Fruit fly (Drosophila melanogaster) whole organism, prepupa: Measurements from ENCODE around the gene CG18754.

Source experiments
- CG10669 ChIP-seq: fragments of 200-800 bp; sonication (Bioruptor generic); optimal IDR thresholded peaks from 3 replicates; lab custom pipeline; 2018; ENCODE audit warnings: missing biosample characterization, mild to moderate bottlenecking, missing genetic modification characterization, moderate library complexity
- CG11902 ChIP-seq: fragments of 200-800 bp; sonication (Bioruptor generic); optimal IDR thresholded peaks from 3 replicates; lab custom pipeline; 2016; ENCODE audit warnings: missing biosample characterization, missing genetic modification characterization
- CG15336 ChIP-seq: fragments of 200-800 bp; sonication (Bioruptor generic); IDR thresholded peaks from 2 replicates; pipeline ENCODE4 v1.3.6; 2022; ENCODE audit warnings: missing biosample characterization, missing genetic modification characterization
- CG1621 ChIP-seq: fragments of 200-800 bp; sonication (Bioruptor generic); optimal IDR thresholded peaks from 3 replicates; lab custom pipeline; 2018; ENCODE audit warnings: missing biosample characterization, mild to moderate bottlenecking, missing genetic modification characterization
- CG16779 ChIP-seq: fragments of 200-800 bp; sonication (Bioruptor generic); optimal IDR thresholded peaks from 3 replicates; lab custom pipeline; 2017; ENCODE audit warnings: missing biosample characterization, mild to moderate bottlenecking, missing genetic modification characterization
- CG3032 ChIP-seq: fragments of 200-800 bp; optimal IDR thresholded peaks from 2 replicates; lab custom pipeline; 2019; ENCODE audit warnings: missing biosample characterization, mild to moderate bottlenecking, missing genetic modification characterization, moderate library complexity
- CG31627 ChIP-seq: fragments of 200-800 bp; sonication (Bioruptor generic); optimal IDR thresholded peaks from 3 replicates; lab custom pipeline; 2016; ENCODE audit warnings: missing biosample characterization, missing genetic modification characterization
- CG32006 ChIP-seq: fragments of 200-800 bp; sonication (Bioruptor generic); optimal IDR thresholded peaks from 3 replicates; lab custom pipeline; 2017; ENCODE audit warnings: missing biosample characterization, mild to moderate bottlenecking, missing genetic modification characterization
- CG34406 ChIP-seq: fragments of 200-800 bp; sonication (Bioruptor generic); optimal IDR thresholded peaks from 3 replicates; lab custom pipeline; 2016; ENCODE audit warnings: missing biosample characterization, missing genetic modification characterization
- CG3919 ChIP-seq: fragments of 200-800 bp; sonication (Bioruptor generic); optimal IDR thresholded peaks from 3 replicates; lab custom pipeline; 2016; ENCODE audit warnings: missing biosample characterization, missing genetic modification characterization
- CG6163 ChIP-seq: fragments of 200-800 bp; sonication (Bioruptor generic); IDR thresholded peaks from 3 replicates; pipeline ENCODE4 v1.3.6; 2022; ENCODE audit warnings: missing biosample characterization, missing genetic modification characterization
- CG6276 ChIP-seq: fragments of 200-800 bp; sonication (Bioruptor generic); optimal IDR thresholded peaks from 2 replicates; lab custom pipeline; 2017; ENCODE audit warnings: missing biosample characterization, mild to moderate bottlenecking, missing genetic modification characterization
- CG6792 ChIP-seq: fragments of 200-800 bp; sonication (Bioruptor generic); optimal IDR thresholded peaks from 3 replicates; lab custom pipeline; 2016; ENCODE audit warnings: missing biosample characterization, missing genetic modification characterization
- CG6808 ChIP-seq: fragments of 200-800 bp; sonication (Bioruptor generic); optimal IDR thresholded peaks from 3 replicates; lab custom pipeline; 2017; ENCODE audit warnings: missing biosample characterization, missing genetic modification characterization, mild to moderate bottlenecking, moderate library complexity, missing genetic modification reagents
- CG6854 ChIP-seq: fragments of 200-800 bp; sonication (Bioruptor generic); optimal IDR thresholded peaks from 2 replicates; lab custom pipeline; 2017; ENCODE audit warnings: missing biosample characterization, mild to moderate bottlenecking, missing genetic modification characterization
- CG8119 ChIP-seq: fragments of 200-800 bp; sonication (Bioruptor generic); IDR thresholded peaks from 3 replicates; pipeline ENCODE4 v1.3.6; 2022; ENCODE audit warnings: missing biosample characterization, missing genetic modification characterization
- CG9139 ChIP-seq: fragments of 200-800 bp; sonication (Bioruptor generic); optimal IDR thresholded peaks from 3 replicates; lab custom pipeline; 2017; ENCODE audit warnings: missing biosample characterization, mild to moderate bottlenecking, missing genetic modification characterization
- Eip75B ChIP-seq: fragments of 200-800 bp; sonication (Bioruptor generic); optimal IDR thresholded peaks from 3 replicates; lab custom pipeline; 2016; ENCODE audit warnings: missing biosample characterization, missing genetic modification characterization
- Eip78C ChIP-seq: fragments of 200-800 bp; sonication (Bioruptor generic); peaks from one replicate; lab custom pipeline; 2016; ENCODE audit warnings: missing biosample characterization, missing genetic modification characterization
- Eip93F ChIP-seq: fragments of 200-800 bp; sonication (Bioruptor generic); optimal IDR thresholded peaks from 2 replicates; lab custom pipeline; 2016; ENCODE audit warnings: missing biosample characterization, mild to moderate bottlenecking, missing genetic modification characterization
- Ets21C ChIP-seq: fragments of 200-800 bp; sonication (Bioruptor generic); optimal IDR thresholded peaks from 3 replicates; lab custom pipeline; 2016; ENCODE audit warnings: missing biosample characterization, missing genetic modification characterization
- Ets96B ChIP-seq: fragments of 200-800 bp; optimal IDR thresholded peaks from 2 replicates; lab custom pipeline; 2019; ENCODE audit warnings: missing biosample characterization, mild to moderate bottlenecking, missing genetic modification characterization, moderate library complexity
- Hr38 ChIP-seq: sonication (Bioruptor generic); optimal IDR thresholded peaks from 2 replicates; lab custom pipeline; 2016; ENCODE audit warnings: missing biosample characterization, missing genetic modification characterization
- Hr39 ChIP-seq: fragments of 200-800 bp; sonication (Bioruptor generic); optimal IDR thresholded peaks from 2 replicates; lab custom pipeline; 2016; ENCODE audit warnings: missing biosample characterization, missing genetic modification characterization
- Lpt ChIP-seq: fragments of 200-800 bp; sonication (Bioruptor generic); optimal IDR thresholded peaks from 3 replicates; lab custom pipeline; 2016; ENCODE audit warnings: missing biosample characterization, missing genetic modification characterization
- Met ChIP-seq: fragments of 200-800 bp; sonication (Bioruptor generic); optimal IDR thresholded peaks from 3 replicates; lab custom pipeline; 2016; ENCODE audit warnings: missing biosample characterization, missing genetic modification characterization
- Smox ChIP-seq: fragments of 200-800 bp; sonication (Bioruptor generic); optimal IDR thresholded peaks from 3 replicates; lab custom pipeline; 2016; ENCODE audit warnings: missing biosample characterization, missing genetic modification characterization
- achi ChIP-seq: fragments of 200-800 bp; sonication (Bioruptor generic); optimal IDR thresholded peaks from 3 replicates; lab custom pipeline; 2016; ENCODE audit warnings: missing biosample characterization, missing genetic modification characterization
- dsx ChIP-seq: fragments of 200-800 bp; optimal IDR thresholded peaks from 3 replicates; lab custom pipeline; 2019; ENCODE audit warnings: missing biosample characterization, mild to moderate bottlenecking, missing genetic modification characterization, moderate library complexity; ENCODE audit not compliant: poor library complexity, severe bottlenecking
- eg ChIP-seq: fragments of 200-800 bp; sonication (Bioruptor generic); IDR thresholded peaks from 3 replicates; pipeline ENCODE4 v1.3.6; 2022; ENCODE audit warnings: missing biosample characterization, missing genetic modification characterization
- fd85E ChIP-seq: fragments of 200-800 bp; sonication (Bioruptor generic); optimal IDR thresholded peaks from 3 replicates; lab custom pipeline; 2016; ENCODE audit warnings: missing biosample characterization, missing genetic modification characterization
- fkh ChIP-seq: fragments of 200-800 bp; sonication (Bioruptor generic); optimal IDR thresholded peaks from 3 replicates; lab custom pipeline; 2017; ENCODE audit warnings: missing biosample characterization, mild to moderate bottlenecking, missing genetic modification characterization, moderate library complexity
- net ChIP-seq: fragments of 200-800 bp; sonication (Bioruptor generic); optimal IDR thresholded peaks from 3 replicates; lab custom pipeline; 2016; ENCODE audit warnings: missing biosample characterization, missing genetic modification characterization
- pdm3 ChIP-seq: fragments of 200-800 bp; sonication (Bioruptor generic); optimal IDR thresholded peaks from 3 replicates; lab custom pipeline; 2016; ENCODE audit warnings: missing biosample characterization, missing genetic modification characterization
- spab ChIP-seq: fragments of 200-800 bp; sonication (Bioruptor generic); optimal IDR thresholded peaks from 2 replicates; lab custom pipeline; 2017; ENCODE audit warnings: missing biosample characterization, mild to moderate bottlenecking, missing genetic modification characterization, missing genetic modification reagents
- ss ChIP-seq, 2 experiments: fragments of 200-800 bp; sonication (Bioruptor generic); optimal IDR thresholded peaks; 2 replicates in 1 of 2; 3 replicates in 1 of 2; lab custom pipeline; 2017 to 2018; ENCODE audit warnings: mild to moderate bottlenecking in 2 of 2, missing biosample characterization in 2 of 2, missing genetic modification characterization in 2 of 2, moderate library complexity in 1 of 2
- svp ChIP-seq: fragments of 200-800 bp; sonication (Bioruptor generic); peaks from one replicate; lab custom pipeline; 2016; ENCODE audit warnings: missing biosample characterization, missing genetic modification characterization
- topi ChIP-seq: fragments of 200-800 bp; sonication (Bioruptor generic); optimal IDR thresholded peaks from 3 replicates; lab custom pipeline; 2016; ENCODE audit warnings: missing biosample characterization, missing genetic modification characterization

The CG18754 gene

dm6 chr3R:23728086-23728485 lies 44.2 kb downstream of the CG18754 start:
- peak; percentile 33 for TF ChIP-seq net (GFP tag; lab: Kevin White, UChicago)
- peak; percentile 10 for TF ChIP-seq achi (GFP tag; lab: Kevin White, UChicago)
- peak; percentile 16 for TF ChIP-seq Eip75B (GFP tag; lab: Kevin White, UChicago)
- TF ChIP-seq CG6808 (GFP tag; lab: Kevin White, UChicago) = peak; percentile 65
- TF ChIP-seq Hr38 (GFP tag; lab: Kevin White, UChicago) = no peak
- peak; percentile 81 for TF ChIP-seq CG6163 (GFP tag; lab: Robert Waterston, UW)
- peak; percentile 46 for TF ChIP-seq dsx (GFP tag; lab: Kevin White, UChicago)
- no peak for TF ChIP-seq Hr39 (GFP tag; lab: Kevin White, UChicago)
- no peak for TF ChIP-seq Ets21C
- TF ChIP-seq CG3032 = peak; percentile 27
- TF ChIP-seq CG16779 (tag; lab: Kevin White, UChicago) = peak; percentile 66
- no peak for TF ChIP-seq CG31627 (GFP tag; lab: Kevin White, UChicago)
- peak; percentile 78 for TF ChIP-seq eg (GFP tag; lab: Robert Waterston, UW)
- TF ChIP-seq CG15336 = peak; percentile 36; the same call in 1 of the 2 replicates
- TF ChIP-seq pdm3 (GFP tag; lab: Kevin White, UChicago) = no peak
- no peak for TF ChIP-seq CG6854
- TF ChIP-seq CG10669 = peak; percentile 44
- peak; percentile 6 for TF ChIP-seq spab (GFP tag; lab: Kevin White, UChicago)
- TF ChIP-seq CG8119 (GFP tag; lab: Robert Waterston, UW) = peak; percentile 74; the same call in 2 of the 3 replicates
- no peak for TF ChIP-seq CG11902
- peak; percentile 12 for TF ChIP-seq fkh (GFP tag; lab: Kevin White, UChicago)
- TF ChIP-seq Eip93F (GFP tag; lab: Kevin White, UChicago) = peak; percentile 1
- TF ChIP-seq CG1621 (tag; lab: Kevin White, UChicago) = peak; percentile 8
- no peak for TF ChIP-seq Met
- TF ChIP-seq ss (GFP tag; optimal IDR thresholded peaks at IDR 0.05; lab: Kevin White, UChicago) = peak; percentile 60 to 77
- no peak for TF ChIP-seq topi (GFP tag; lab: Kevin White, UChicago)
- peak; percentile 61 for TF ChIP-seq CG9139 (GFP tag; lab: Kevin White, UChicago)
- TF ChIP-seq CG32006 (GFP tag; lab: Kevin White, UChicago) = peak; percentile 21
- TF ChIP-seq Ets96B (tag; lab: Kevin White, UChicago) = peak; percentile 16
- TF ChIP-seq Lpt (GFP tag; lab: Kevin White, UChicago) = peak; percentile 10
- TF ChIP-seq CG6276 (GFP tag; lab: Kevin White, UChicago) = peak; percentile 49
- TF ChIP-seq fd85E (GFP tag; lab: Kevin White, UChicago) = no peak
- no peak for TF ChIP-seq CG6792 (GFP tag; lab: Kevin White, UChicago)
- TF ChIP-seq CG3919 (GFP tag; lab: Kevin White, UChicago) = no peak
- TF ChIP-seq CG34406 (GFP tag; lab: Kevin White, UChicago) = no peak
- TF ChIP-seq Eip78C (GFP tag; lab: Kevin White, UChicago) = peak; percentile 71
- peak; percentile 74 for TF ChIP-seq svp (GFP tag; lab: Kevin White, UChicago)
- TF ChIP-seq Smox (GFP tag; lab: Kevin White, UChicago) = no peak

dm6 chr3R:23729066-23729465 lies 45.2 kb downstream of the CG18754 start:
- TF ChIP-seq fkh (GFP tag; lab: Kevin White, UChicago) = peak; percentile 93
- TF ChIP-seq eg (GFP tag; lab: Robert Waterston, UW) = 0 out of 3 replicates have a peak, but pooled peaks have one; percentile 9
- no peak for TF ChIP-seq net (GFP tag; lab: Kevin White, UChicago)
